Worm (Caenorhabditis elegans) whole organism, L3 larva: ENCODE results near the gene acr-9.
A peak's percentile ranks its signal among the peaks of the same experiment; 100 is the strongest.

ENCODE experiments used
- R02D3.7 ChIP-seq: fragments of 150-350 bp; optimal IDR thresholded peaks from 2 replicates; lab custom pipeline; 2014; ENCODE audit warnings: missing biosample characterization, missing genetic modification characterization
- ZK546.5 ChIP-seq: sonication (generic microtip); optimal IDR thresholded peaks from 2 replicates; lab custom pipeline; 2017; ENCODE audit warnings: missing biosample characterization, missing genetic modification characterization
- ceh-28 ChIP-seq: fragments of 150-350 bp; optimal IDR thresholded peaks from 2 replicates; lab custom pipeline; 2014; ENCODE audit warnings: missing biosample characterization, missing genetic modification reagents, missing genetic modification characterization
- ceh-82 ChIP-seq: fragments of 150-350 bp; optimal IDR thresholded peaks from 2 replicates; lab custom pipeline; 2014; ENCODE audit warnings: missing biosample characterization, missing genetic modification characterization
- ceh-9 ChIP-seq: sonication (generic microtip); optimal IDR thresholded peaks from 2 replicates; lab custom pipeline; 2018; ENCODE audit warnings: missing biosample characterization, missing genetic modification characterization
- daf-12 ChIP-seq: fragments of 150-350 bp; optimal IDR thresholded peaks from 2 replicates; lab custom pipeline; 2014; ENCODE audit warnings: missing biosample characterization, missing genetic modification reagents, missing genetic modification characterization
- egl-27 ChIP-seq: sonication (generic microtip); optimal IDR thresholded peaks from 4 replicates; lab custom pipeline; 2017; ENCODE audit warnings: missing biosample characterization, missing genetic modification reagents, missing genetic modification characterization
- egl-5 ChIP-seq: fragments of 150-350 bp; optimal IDR thresholded peaks from 2 replicates; lab custom pipeline; 2017; ENCODE audit warnings: missing biosample characterization, missing genetic modification reagents, missing genetic modification characterization, inconsistent platforms
- elt-1 ChIP-seq: fragments of 150-350 bp; optimal IDR thresholded peaks from 2 replicates; lab custom pipeline; 2014; ENCODE audit warnings: missing biosample characterization, missing genetic modification characterization
- elt-2 ChIP-seq: sonication (generic microtip); optimal IDR thresholded peaks from 2 replicates; lab custom pipeline; 2016; ENCODE audit warnings: missing genetic modification reagents, mild to moderate bottlenecking, missing genetic modification characterization, missing compliant biosample characterization
- elt-3 ChIP-seq, 3 experiments: fragments of 150-350 bp in 1 of 3; sonication (generic microtip) in 2 of 3; optimal IDR thresholded peaks; 2 replicates in 2 of 3; 4 replicates in 1 of 3; lab custom pipeline; 2014 to 2017; ENCODE audit warnings: missing biosample characterization in 3 of 3, missing genetic modification characterization in 3 of 3
- eor-1 ChIP-seq, 2 experiments: fragments of 150-350 bp; optimal IDR thresholded peaks; 2 replicates each; lab custom pipeline; 2014 to 2018; ENCODE audit warnings: missing biosample characterization in 2 of 2, missing genetic modification characterization in 2 of 2
- fkh-10 ChIP-seq: sonication (generic microtip); optimal IDR thresholded peaks from 2 replicates; lab custom pipeline; 2017; ENCODE audit warnings: missing biosample characterization, missing genetic modification reagents, missing genetic modification characterization
- fkh-2 ChIP-seq: fragments of 150-350 bp; optimal IDR thresholded peaks from 2 replicates; lab custom pipeline; 2014; ENCODE audit warnings: missing biosample characterization, missing genetic modification reagents, missing genetic modification characterization
- jun-1 ChIP-seq: fragments of 150-350 bp; optimal IDR thresholded peaks from 2 replicates; lab custom pipeline; 2014; ENCODE audit warnings: missing biosample characterization, missing genetic modification reagents, missing genetic modification characterization
- lin-15B ChIP-seq: fragments of 150-350 bp; optimal IDR thresholded peaks from 2 replicates; lab custom pipeline; 2014; ENCODE audit warnings: missing biosample characterization, missing genetic modification characterization
- lin-39 ChIP-seq: fragments of 150-350 bp; optimal IDR thresholded peaks from 2 replicates; lab custom pipeline; 2018; ENCODE audit warnings: missing biosample characterization, missing genetic modification reagents, missing genetic modification characterization
- mdl-1 ChIP-seq: fragments of 150-350 bp; optimal IDR thresholded peaks from 2 replicates; lab custom pipeline; 2014; ENCODE audit warnings: missing biosample characterization, missing genetic modification characterization
- mml-1 ChIP-seq: fragments of 150-350 bp; sonication (generic microtip); optimal IDR thresholded peaks from 3 replicates; lab custom pipeline; 2014; ENCODE audit warnings: missing biosample characterization, missing genetic modification characterization
- nfya-1 ChIP-seq: sonication (generic microtip); optimal IDR thresholded peaks from 2 replicates; lab custom pipeline; 2017; ENCODE audit warnings: missing genetic modification characterization, mild to moderate bottlenecking, missing compliant biosample characterization, antibody characterized with exemption, moderate library complexity; ENCODE audit not compliant: insufficient read depth
- nhr-11 ChIP-seq: fragments of 150-350 bp; optimal IDR thresholded peaks from 2 replicates; lab custom pipeline; 2014; ENCODE audit warnings: missing biosample characterization, missing genetic modification characterization
- nhr-237 ChIP-seq: fragments of 150-350 bp; optimal IDR thresholded peaks from 2 replicates; lab custom pipeline; 2014; ENCODE audit warnings: missing biosample characterization, missing genetic modification characterization
- nhr-25 ChIP-seq: sonication (generic microtip); optimal IDR thresholded peaks from 2 replicates; lab custom pipeline; 2017; ENCODE audit warnings: missing biosample characterization, missing genetic modification characterization
- nhr-28 ChIP-seq: fragments of 150-350 bp; optimal IDR thresholded peaks from 2 replicates; lab custom pipeline; 2014; ENCODE audit warnings: missing biosample characterization, missing genetic modification characterization
- nhr-43 ChIP-seq: sonication (generic microtip); optimal IDR thresholded peaks from 2 replicates; lab custom pipeline; 2016; ENCODE audit warnings: mild to moderate bottlenecking, missing genetic modification characterization, missing compliant biosample characterization; ENCODE audit not compliant: poor library complexity, severe bottlenecking
- nhr-76 ChIP-seq: fragments of 150-350 bp; sonication (generic microtip); optimal IDR thresholded peaks from 5 replicates; lab custom pipeline; 2014; ENCODE audit warnings: missing biosample characterization, missing genetic modification characterization
- nhr-77 ChIP-seq: fragments of 150-350 bp; optimal IDR thresholded peaks from 2 replicates; lab custom pipeline; 2014; ENCODE audit warnings: missing biosample characterization, missing genetic modification characterization
- pha-4 ChIP-seq: fragments of 150-350 bp; optimal IDR thresholded peaks from 2 replicates; lab custom pipeline; 2014; ENCODE audit warnings: missing biosample characterization, missing genetic modification reagents, missing genetic modification characterization
- pqm-1 ChIP-seq: fragments of 150-350 bp; optimal IDR thresholded peaks from 2 replicates; lab custom pipeline; 2017; ENCODE audit warnings: missing biosample characterization, missing genetic modification characterization, inconsistent platforms
- sea-2 ChIP-seq: fragments of 150-350 bp; sonication (generic microtip); optimal IDR thresholded peaks from 4 replicates; lab custom pipeline; 2014; ENCODE audit warnings: missing biosample characterization, missing genetic modification reagents, missing genetic modification characterization
- skn-1 ChIP-seq: fragments of 150-350 bp; optimal IDR thresholded peaks from 2 replicates; lab custom pipeline; 2014; ENCODE audit warnings: missing biosample characterization, missing genetic modification characterization
- snpc-4 ChIP-seq: fragments of 150-350 bp; optimal IDR thresholded peaks from 2 replicates; lab custom pipeline; 2014; ENCODE audit warnings: missing biosample characterization, missing genetic modification characterization
- tbx-2 ChIP-seq: sonication (generic microtip); optimal IDR thresholded peaks from 2 replicates; lab custom pipeline; 2016; ENCODE audit warnings: mild to moderate bottlenecking, missing genetic modification characterization, missing compliant biosample characterization
- unc-39 ChIP-seq: sonication (generic microtip); optimal IDR thresholded peaks from 4 replicates; lab custom pipeline; 2017; ENCODE audit warnings: missing biosample characterization, missing genetic modification characterization
- unc-62 ChIP-seq: fragments of 150-350 bp; sonication (generic microtip); optimal IDR thresholded peaks from 4 replicates; lab custom pipeline; 2014; ENCODE audit warnings: missing biosample characterization, missing genetic modification reagents, missing genetic modification characterization
- zag-1 ChIP-seq: fragments of 150-350 bp; optimal IDR thresholded peaks from 2 replicates; lab custom pipeline; 2014; ENCODE audit warnings: missing biosample characterization, missing genetic modification characterization
- ztf-11 ChIP-seq: fragments of 150-350 bp; optimal IDR thresholded peaks from 2 replicates; lab custom pipeline; 2014; ENCODE audit warnings: missing biosample characterization, missing genetic modification characterization
- ztf-4 ChIP-seq: fragments of 150-350 bp; optimal IDR thresholded peaks from 2 replicates; lab custom pipeline; 2014; ENCODE audit warnings: missing biosample characterization, missing genetic modification characterization

The acr-9 gene

DNA sequence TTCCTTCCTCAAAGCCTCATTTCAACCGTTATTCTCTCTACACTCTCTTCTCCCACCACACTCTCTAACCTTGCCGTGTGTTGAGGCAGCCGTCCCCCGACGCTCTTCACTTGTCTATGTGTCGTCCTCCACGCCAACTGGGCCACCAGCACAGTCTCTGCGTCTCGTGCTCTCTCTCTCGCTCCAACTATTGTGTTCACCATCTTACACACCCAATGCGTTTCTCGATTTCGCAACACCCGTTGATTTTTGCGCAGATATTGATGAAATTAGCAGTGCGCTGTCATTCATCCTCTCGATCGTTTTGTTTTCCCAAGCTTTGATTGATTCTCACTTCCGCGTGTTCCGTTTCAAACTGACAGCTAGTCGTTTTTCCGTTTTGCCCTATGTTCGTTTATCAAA is 40.4 kb upstream of the acr-9 start (continued):
- TF ChIP-seq R02D3.7 (peak; percentile 36), zag-1 (tag; lab: Kevin White, UChicago) (peak; percentile 1), unc-39 (tag; lab: Kevin White, UChicago) (no peak), tbx-2 (tag; lab: Kevin White, UChicago) (peak; percentile 54), nhr-25 (peak; percentile 90)

- TF ChIP-seq unc-62 (GFP tag; lab: Kevin White, UChicago), result no peak
- TF ChIP-seq jun-1 (tag; lab: Kevin White, UChicago), result peak; percentile 59
- TF ChIP-seq daf-12 (tag; lab: Kevin White, UChicago), result no peak
- no peak for TF ChIP-seq nfya-1 (tag; lab: Kevin White, UChicago)
- no peak for TF ChIP-seq nhr-77 (tag; lab: Kevin White, UChicago)
- TF ChIP-seq elt-1 (tag; lab: Kevin White, UChicago), result no peak
- TF ChIP-seq zag-1 (tag; lab: Kevin White, UChicago), result no peak
- TF ChIP-seq elt-2 (tag; lab: Kevin White, UChicago), result peak; percentile 64
- TF ChIP-seq nhr-237 (tag; lab: Kevin White, UChicago), result no peak
- TF ChIP-seq ztf-4 (tag; lab: Kevin White, UChicago), result no peak
- TF ChIP-seq nhr-11 (tag; lab: Kevin White, UChicago), result no peak
- no peak for TF ChIP-seq nhr-25
- no peak for TF ChIP-seq ztf-11 (tag; lab: Kevin White, UChicago)
- no peak for TF ChIP-seq nhr-43 (tag; lab: Kevin White, UChicago)
- TF ChIP-seq ceh-9 (tag; lab: Kevin White, UChicago), result no peak
- no peak for TF ChIP-seq ceh-28 (tag; lab: Kevin White, UChicago)
- TF ChIP-seq pqm-1 (tag; lab: Kevin White, UChicago), result peak; percentile 80
- TF ChIP-seq mml-1, result no peak
- no peak for TF ChIP-seq nhr-28 (tag; lab: Kevin White, UChicago)
- no peak for TF ChIP-seq tbx-2 (tag; lab: Kevin White, UChicago)
- TF ChIP-seq egl-5 (tag; lab: Kevin White, UChicago), result no peak
- no peak for TF ChIP-seq skn-1 (tag; lab: Kevin White, UChicago)
- no peak for TF ChIP-seq egl-27 (tag; lab: Kevin White, UChicago)
- TF ChIP-seq sea-2 (GFP tag; lab: Kevin White, UChicago), result no peak
- no peak for TF ChIP-seq lin-15B (tag; lab: Kevin White, UChicago)
- no peak for TF ChIP-seq lin-39 (tag; lab: Kevin White, UChicago)
- TF ChIP-seq R02D3.7, result no peak
- TF ChIP-seq fkh-10 (GFP tag; lab: Kevin White, UChicago), result no peak
- TF ChIP-seq pha-4 (tag; lab: Kevin White, UChicago), result peak; percentile 36
- TF ChIP-seq mdl-1 (tag; lab: Kevin White, UChicago), result no peak
- TF ChIP-seq nhr-76 (tag; lab: Kevin White, UChicago), result no peak
- TF ChIP-seq elt-3 (tag; optimal IDR thresholded peaks at IDR 0.05; lab: Kevin White, UChicago), result no peak
- no peak for TF ChIP-seq eor-1 (tag; optimal IDR thresholded peaks at IDR 0.05; lab: Kevin White, UChicago)
- TF ChIP-seq ceh-82 (tag; lab: Kevin White, UChicago), result no peak
- TF ChIP-seq snpc-4, result no peak
- TF ChIP-seq ZK546.5 (tag; lab: Kevin White, UChicago), result no peak
These were observed 39.0 kb upstream of the acr-9 start for ce11 chrX:13685725-13686124.

ce11 chrX:13676892-13677291 is 30.2 kb upstream of the acr-9 start, which contains the start of gene gck-4:
gck-4 (plus strand) TSS chrX:13677192.
- TF ChIP-seq zag-1 (tag; lab: Kevin White, UChicago) (no peak), nfya-1 (tag; lab: Kevin White, UChicago) (no peak), ceh-9 (tag; lab: Kevin White, UChicago) (no peak), skn-1 (tag; lab: Kevin White, UChicago) (no peak), ceh-28 (tag; lab: Kevin White, UChicago) (no peak), fkh-2 (tag; lab: Kevin White, UChicago) (no peak)
